Fruit fly (Drosophila melanogaster): ENCODE results near the gene CG14374.

CG14374 gene

DNA sequence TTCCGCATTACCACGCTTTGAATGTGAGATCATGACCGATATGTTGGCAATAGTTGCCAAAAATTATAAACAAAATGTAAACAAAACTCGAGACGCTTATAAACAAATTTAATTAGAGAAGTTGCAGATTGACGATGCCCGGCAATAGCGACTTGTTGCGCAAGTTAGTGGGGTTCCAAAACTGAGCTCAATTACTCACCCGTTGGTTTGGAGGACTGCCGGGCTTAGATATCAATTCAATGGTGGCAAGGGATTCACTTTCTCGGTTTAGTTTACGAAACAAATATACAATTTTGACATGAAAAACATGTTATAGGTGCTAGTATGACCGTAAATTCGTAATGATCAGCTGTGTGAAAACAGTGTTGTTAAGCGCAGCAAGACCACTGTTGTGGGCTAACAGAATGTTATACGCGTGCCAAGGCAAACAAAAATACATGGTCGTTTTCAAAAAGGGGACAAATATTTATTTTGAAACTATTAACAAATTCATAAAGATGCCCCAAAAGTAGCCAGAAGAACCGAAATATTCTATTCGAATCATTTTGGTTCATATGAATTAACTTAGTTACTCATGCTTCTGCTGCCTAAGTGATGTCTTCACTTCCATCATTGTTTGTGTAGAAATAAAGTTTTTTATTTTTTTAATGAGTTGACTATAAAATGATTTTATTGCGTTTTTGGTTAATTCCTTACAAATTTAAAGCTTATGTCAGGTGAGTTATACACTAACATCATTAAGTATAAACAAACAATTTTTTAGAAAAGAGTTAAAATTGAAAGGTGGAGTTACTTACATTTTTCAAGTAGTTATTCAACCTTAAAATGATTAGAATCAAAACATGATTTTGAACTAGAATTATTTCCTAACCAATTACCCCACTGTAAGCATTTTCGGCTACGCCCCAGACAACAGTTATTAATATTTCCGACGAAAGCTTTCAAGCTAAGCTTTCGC lies 30.1 kb downstream of the CG14374 start, which contains the start of gene Elp6 (continued):
- TF ChIP-seq CG32767 (GFP tag; IDR thresholded peaks at IDR 0.05): peak; percentile 52; the same call in 1 of the 2 replicates
- 0 out of 2 replicates have a peak, but pooled peaks have one; percentile 6 for TF ChIP-seq Dip2 (GFP tag; IDR thresholded peaks at IDR 0.05)
- peak; percentile 66 for TF ChIP-seq HLH3B (GFP tag; IDR thresholded peaks at IDR 0.05)
- peak; percentile 46 for TF ChIP-seq Ssrp (tag; optimal IDR thresholded peaks at IDR 0.05)
- TF ChIP-seq Usf (GFP tag; optimal IDR thresholded peaks at IDR 0.05): peak; percentile 37
- no peak for TF ChIP-seq CG9876 (GFP tag; optimal IDR thresholded peaks at IDR 0.05)
- peak; percentile 48 for TF ChIP-seq Rx (GFP tag; IDR thresholded peaks at IDR 0.05)
- peak; percentile 62 for TF ChIP-seq row (GFP tag; IDR thresholded peaks at IDR 0.05)
- TF ChIP-seq Nf-YC (tag; optimal IDR thresholded peaks at IDR 0.05): peak; percentile 51
- TF ChIP-seq CG4424 (GFP tag; optimal IDR thresholded peaks at IDR 0.05): peak; percentile 79
- TF ChIP-seq CG14667 (GFP tag; IDR thresholded peaks at IDR 0.05): no peak
- no peak for TF ChIP-seq tll (GFP tag; optimal IDR thresholded peaks at IDR 0.05)
- no peak for TF ChIP-seq sr (GFP tag; IDR thresholded peaks at IDR 0.05)
- TF ChIP-seq CG6791 (GFP tag; IDR thresholded peaks at IDR 0.05; ENCODE audit: partially characterized antibody): no peak
- peak; percentile 63 for TF ChIP-seq mam (GFP tag; optimal IDR thresholded peaks at IDR 0.05)
- no peak for TF ChIP-seq Doc3 (GFP tag; IDR thresholded peaks at IDR 0.05; ENCODE audit: partially characterized antibody)
- TF ChIP-seq HLH54F (GFP tag; optimal IDR thresholded peaks at IDR 0.05): peak; percentile 76
- peak; percentile 23 for TF ChIP-seq MESR4 (GFP tag; optimal IDR thresholded peaks at IDR 0.05)
- peak; percentile 69 for TF ChIP-seq pho (GFP tag; optimal IDR thresholded peaks at IDR 0.05)
- TF ChIP-seq CG31441 (GFP tag; IDR thresholded peaks at IDR 0.05): peak; percentile 75; the same call in 1 of the 2 replicates
- TF ChIP-seq CG2875 (GFP tag; optimal IDR thresholded peaks at IDR 0.05): peak; percentile 34
- peak; percentile 81 for TF ChIP-seq CG18619 (GFP tag; optimal IDR thresholded peaks at IDR 0.05)
- no peak for TF ChIP-seq CG31365 (tag; optimal IDR thresholded peaks at IDR 0.05)
- TF ChIP-seq CG17328 (GFP tag; IDR thresholded peaks at IDR 0.05): peak; percentile 60
- peak; percentile 3 for TF ChIP-seq slou (GFP tag; optimal IDR thresholded peaks at IDR 0.05)
- TF ChIP-seq esg (GFP tag; conservative IDR thresholded peaks at IDR 0.05): peak; percentile 64
- no peak for TF ChIP-seq Hr78 (GFP tag; optimal IDR thresholded peaks at IDR 0.05)
- peak; percentile 90 for TF ChIP-seq CG17361 (GFP tag; IDR thresholded peaks at IDR 0.05)
- TF ChIP-seq Lpt (GFP tag; optimal IDR thresholded peaks at IDR 0.05): no peak
- TF ChIP-seq E2f1 (GFP tag; IDR thresholded peaks at IDR 0.05): peak; percentile 67
- TF ChIP-seq seq (GFP tag; IDR thresholded peaks at IDR 0.05): peak; percentile 46; the same call in 1 of the 2 replicates
- peak; percentile 50 to 89 for TF ChIP-seq crp (GFP tag; optimal IDR thresholded peaks at IDR 0.05)
- TF ChIP-seq CG8281 (tag; optimal IDR thresholded peaks at IDR 0.05): peak; percentile 42
- no peak for TF ChIP-seq CG42726 (GFP tag; IDR thresholded peaks at IDR 0.05; ENCODE audit: partially characterized antibody)
- TF ChIP-seq ash1 (GFP tag; optimal IDR thresholded peaks at IDR 0.05): no peak
- TF ChIP-seq lilli (GFP tag; optimal IDR thresholded peaks at IDR 0.05): peak; percentile 69
- TF ChIP-seq CG8388 (GFP tag; optimal IDR thresholded peaks at IDR 0.05): peak; percentile 36
- peak; percentile 47 for TF ChIP-seq tap (tag; optimal IDR thresholded peaks at IDR 0.05)
- TF ChIP-seq CG12299 (tag; optimal IDR thresholded peaks at IDR 0.05): no peak
- no peak for TF ChIP-seq twi (tag; optimal IDR thresholded peaks at IDR 0.05)
- peak; percentile 48; the same call in 1 of the 2 replicates for TF ChIP-seq CG11085 (GFP tag; IDR thresholded peaks at IDR 0.05)
- peak; percentile 73 for TF ChIP-seq CG10209 (GFP tag; optimal IDR thresholded peaks at IDR 0.05)
- TF ChIP-seq Chrac-16 (GFP tag; optimal IDR thresholded peaks at IDR 0.05): peak; percentile 57
- TF ChIP-seq NC2α (GFP tag; optimal IDR thresholded peaks at IDR 0.05): no peak
- TF ChIP-seq gsb (GFP tag; IDR thresholded peaks at IDR 0.05): no peak
- peak; percentile 72 for TF ChIP-seq fu2 (GFP tag; optimal IDR thresholded peaks at IDR 0.05)
- TF ChIP-seq eyg (GFP tag; optimal IDR thresholded peaks at IDR 0.05): peak; percentile 52
- peak; percentile 67 for TF ChIP-seq CG32532 (GFP tag; IDR thresholded peaks at IDR 0.05)

Measured in whole organism, embryonic.